Worm (Caenorhabditis elegans) whole organism, late embryonic: ENCODE results near the gene irld-11.

ENCODE experiments used
- F13H6.1 ChIP-seq: sonication (generic microtip); optimal IDR thresholded peaks from 2 replicates; lab custom pipeline; 2016; ENCODE audit warnings: missing genetic modification characterization, missing compliant biosample characterization
- K02D7.2 ChIP-seq: sonication (generic microtip); optimal IDR thresholded peaks from 2 replicates; lab custom pipeline; 2017; ENCODE audit warnings: mild to moderate bottlenecking, missing genetic modification characterization, missing compliant biosample characterization
- K09A11.1 ChIP-seq: sonication (generic microtip); optimal IDR thresholded peaks from 2 replicates; lab custom pipeline; 2017; ENCODE audit warnings: antibody characterized with exemption, mild to moderate bottlenecking, missing genetic modification characterization, missing compliant biosample characterization; ENCODE audit not compliant: insufficient read depth
- T23F11.4 ChIP-seq: fragments of 200-800 bp; sonication (Bioruptor generic); optimal IDR thresholded peaks from 2 replicates; lab custom pipeline; 2018; ENCODE audit warnings: mild to moderate bottlenecking, missing genetic modification characterization, missing compliant biosample characterization
- ahr-1 ChIP-seq: sonication (generic microtip); optimal IDR thresholded peaks from 2 replicates; lab custom pipeline; 2016; ENCODE audit warnings: missing genetic modification characterization, missing compliant biosample characterization
- ama-1 ChIP-seq: fragments of 150-350 bp; optimal IDR thresholded peaks from 2 replicates; lab custom pipeline; 2014
- ceh-14 ChIP-seq: sonication (generic microtip); optimal IDR thresholded peaks from 2 replicates; lab custom pipeline; 2016; ENCODE audit warnings: missing genotype, missing genetic modification characterization, missing compliant biosample characterization
- ceh-18 ChIP-seq: sonication (generic microtip); optimal IDR thresholded peaks from 2 replicates; lab custom pipeline; 2016; ENCODE audit warnings: missing genetic modification characterization, missing compliant biosample characterization
- ceh-19 ChIP-seq: fragments of 200-800 bp; sonication (Bioruptor generic); optimal IDR thresholded peaks from 2 replicates; lab custom pipeline; 2018; ENCODE audit warnings: mild to moderate bottlenecking, missing genetic modification characterization, missing compliant biosample characterization
- ceh-45 ChIP-seq: fragments of 200-800 bp; sonication (Bioruptor generic); IDR thresholded peaks from 2 replicates; pipeline ENCODE4 v1.3.6; 2022; ENCODE audit warnings: missing genetic modification reagents, missing genetic modification characterization, missing compliant biosample characterization
- ceh-48 ChIP-seq: sonication (generic microtip); optimal IDR thresholded peaks from 2 replicates; lab custom pipeline; 2016; ENCODE audit warnings: missing genetic modification characterization, inconsistent platforms, missing compliant biosample characterization
- ceh-9 ChIP-seq: sonication (generic microtip); optimal IDR thresholded peaks from 2 replicates; lab custom pipeline; 2016; ENCODE audit warnings: mild to moderate bottlenecking, missing genetic modification characterization, inconsistent platforms, missing compliant biosample characterization
- elt-2 ChIP-seq: sonication (generic microtip); optimal IDR thresholded peaks from 2 replicates; lab custom pipeline; 2016; ENCODE audit warnings: missing genetic modification reagents, missing genetic modification characterization, missing compliant biosample characterization
- ets-4 ChIP-seq: sonication (generic microtip); optimal IDR thresholded peaks from 2 replicates; lab custom pipeline; 2016; ENCODE audit warnings: missing genetic modification characterization, missing compliant biosample characterization
- eyg-1 ChIP-seq: sonication (generic microtip); optimal IDR thresholded peaks from 2 replicates; lab custom pipeline; 2016; ENCODE audit warnings: missing genotype, missing genetic modification characterization, missing compliant biosample characterization
- fax-1 ChIP-seq: sonication (generic microtip); optimal IDR thresholded peaks from 2 replicates; lab custom pipeline; 2016; ENCODE audit warnings: missing genotype, missing genetic modification characterization, missing compliant biosample characterization
- fkh-10 ChIP-seq: fragments of 150-350 bp; optimal IDR thresholded peaks from 2 replicates; lab custom pipeline; 2014; ENCODE audit warnings: missing biosample characterization, missing genetic modification reagents, missing genetic modification characterization
- hlh-15 ChIP-seq: sonication (generic microtip); optimal IDR thresholded peaks from 2 replicates; lab custom pipeline; 2016; ENCODE audit warnings: missing genetic modification characterization, missing compliant biosample characterization
- hlh-6 ChIP-seq: sonication (generic microtip); optimal IDR thresholded peaks from 2 replicates; lab custom pipeline; 2016; ENCODE audit warnings: missing genotype, missing genetic modification characterization, missing compliant biosample characterization
- hlh-8 ChIP-seq: sonication (generic microtip); optimal IDR thresholded peaks from 2 replicates; lab custom pipeline; 2016; ENCODE audit warnings: missing genotype, missing genetic modification characterization, missing compliant biosample characterization
- madf-2 ChIP-seq: sonication (generic microtip); optimal IDR thresholded peaks from 2 replicates; lab custom pipeline; 2017; ENCODE audit warnings: missing genetic modification characterization, missing compliant biosample characterization
- mec-3 ChIP-seq: sonication (generic microtip); optimal IDR thresholded peaks from 2 replicates; lab custom pipeline; 2016; ENCODE audit warnings: borderline replicate concordance, missing genetic modification characterization, missing compliant biosample characterization
- nfya-1 ChIP-seq: sonication (generic microtip); optimal IDR thresholded peaks from 2 replicates; lab custom pipeline; 2017; ENCODE audit warnings: missing genetic modification characterization, mild to moderate bottlenecking, missing compliant biosample characterization, antibody characterized with exemption, moderate library complexity
- nhr-11 ChIP-seq: fragments of 150-350 bp; optimal IDR thresholded peaks from 2 replicates; lab custom pipeline; 2014; ENCODE audit warnings: missing biosample characterization, missing genetic modification characterization
- npax-4 ChIP-seq: sonication (generic microtip); optimal IDR thresholded peaks from 2 replicates; lab custom pipeline; 2016; ENCODE audit warnings: missing genetic modification characterization, missing compliant biosample characterization
- odd-2 ChIP-seq: sonication (generic microtip); optimal IDR thresholded peaks from 2 replicates; lab custom pipeline; 2017; ENCODE audit warnings: antibody characterized with exemption, mild to moderate bottlenecking, missing genetic modification characterization, missing compliant biosample characterization
- pat-9 ChIP-seq: fragments of 200-800 bp; sonication (Bioruptor generic); optimal IDR thresholded peaks from 2 replicates; lab custom pipeline; 2018; ENCODE audit warnings: mild to moderate bottlenecking, missing genetic modification characterization, moderate library complexity, missing compliant biosample characterization
- pax-1 ChIP-seq: fragments of 150-350 bp; optimal IDR thresholded peaks from 2 replicates; lab custom pipeline; 2014; ENCODE audit warnings: missing biosample characterization, missing genetic modification characterization
- pha-4 ChIP-seq: fragments of 150-350 bp; optimal IDR thresholded peaks from 2 replicates; lab custom pipeline; 2018; ENCODE audit warnings: missing biosample characterization, missing genetic modification reagents, missing genetic modification characterization
- sdc-2 ChIP-seq: sonication (generic microtip); optimal IDR thresholded peaks from 2 replicates; lab custom pipeline; 2016; ENCODE audit warnings: missing genotype, missing genetic modification characterization, missing compliant biosample characterization
- syd-9 ChIP-seq: sonication (generic microtip); optimal IDR thresholded peaks from 2 replicates; lab custom pipeline; 2016; ENCODE audit warnings: mild to moderate bottlenecking, missing genetic modification characterization, moderate library complexity, missing compliant biosample characterization
- tbx-2 ChIP-seq: sonication (generic microtip); optimal IDR thresholded peaks from 2 replicates; lab custom pipeline; 2016; ENCODE audit warnings: missing genetic modification characterization, missing compliant biosample characterization
- tbx-7 ChIP-seq: sonication (generic microtip); optimal IDR thresholded peaks from 2 replicates; lab custom pipeline; 2016; ENCODE audit warnings: missing genotype, missing genetic modification characterization, missing compliant biosample characterization
- ttx-3 ChIP-seq: sonication (generic microtip); optimal IDR thresholded peaks from 2 replicates; lab custom pipeline; 2016; ENCODE audit warnings: missing genetic modification reagents, missing genetic modification characterization, missing compliant biosample characterization
- unc-42 ChIP-seq: sonication (generic microtip); optimal IDR thresholded peaks from 2 replicates; lab custom pipeline; 2016; ENCODE audit warnings: missing genotype, missing genetic modification characterization, missing compliant biosample characterization
- ztf-16 ChIP-seq: sonication (generic microtip); optimal IDR thresholded peaks from 2 replicates; lab custom pipeline; 2017; ENCODE audit warnings: missing genetic modification characterization, missing compliant biosample characterization

irld-11 gene

ce11 chrV:1631717-1632116, 23.2 kb upstream of the irld-11 start, which contains the start of gene irld-17:
Gene irld-17 (plus strand): TSS chrV:1632017.
- TF ChIP-seq tbx-7 = no peak
- TF ChIP-seq ets-4 (tag; lab: Kevin White, UChicago) = no peak
- TF ChIP-seq pat-9 (tag; lab: Kevin White, UChicago) = no peak
- TF ChIP-seq hlh-8 (tag; lab: Kevin White, UChicago) = no peak
- no peak for TF ChIP-seq ceh-9 (tag; lab: Kevin White, UChicago)
- TF ChIP-seq fkh-10 (GFP tag; lab: Kevin White, UChicago) = no peak
- no peak for TF ChIP-seq ztf-16 (tag; lab: Kevin White, UChicago)
- TF ChIP-seq unc-42 (tag; lab: Kevin White, UChicago) = no peak
- TF ChIP-seq pax-1 (tag; lab: Kevin White, UChicago) = no peak
- TF ChIP-seq K02D7.2 (tag; lab: Kevin White, UChicago) = no peak
- TF ChIP-seq, all 69 proteins: peak for 0

ce11 chrV:1635859-1636258, 19.1 kb upstream of the irld-11 start, which contains the start of gene str-222:
Gene str-222 (plus strand): TSS chrV:1636159.
- no peak for TF ChIP-seq T23F11.4 (GFP tag; lab: Kevin White, UChicago)
- no peak for TF ChIP-seq syd-9 (tag; lab: Kevin White, UChicago)
- no peak for TF ChIP-seq ceh-9 (tag; lab: Kevin White, UChicago)
- no peak for TF ChIP-seq ceh-45 (GFP tag; lab: Robert Waterston, UW)
- TF ChIP-seq ceh-48 (tag; lab: Kevin White, UChicago) = no peak
- TF ChIP-seq K09A11.1 (tag; lab: Kevin White, UChicago) = no peak
- no peak for TF ChIP-seq pha-4 (tag; lab: Kevin White, UChicago)
- no peak for TF ChIP-seq ama-1 (lab: Kevin White, UChicago)
- no peak for TF ChIP-seq ceh-19 (GFP tag; lab: Kevin White, UChicago)
- TF ChIP-seq ahr-1 (tag; lab: Kevin White, UChicago) = no peak
- no peak for TF ChIP-seq hlh-6 (tag; lab: Kevin White, UChicago)
- no peak for TF ChIP-seq ceh-18 (tag; lab: Kevin White, UChicago)
- TF ChIP-seq nhr-11 (tag; lab: Kevin White, UChicago) = no peak
- no peak for TF ChIP-seq npax-4 (tag; lab: Kevin White, UChicago)
- TF ChIP-seq ttx-3 (tag; lab: Kevin White, UChicago) = no peak
- TF ChIP-seq unc-42 (tag; lab: Kevin White, UChicago) = no peak
- TF ChIP-seq eyg-1 = no peak
- TF ChIP-seq fkh-10 (GFP tag; lab: Kevin White, UChicago) = no peak
- TF ChIP-seq nfya-1 (tag; lab: Kevin White, UChicago) = no peak
- TF ChIP-seq mec-3 = no peak

DNA sequence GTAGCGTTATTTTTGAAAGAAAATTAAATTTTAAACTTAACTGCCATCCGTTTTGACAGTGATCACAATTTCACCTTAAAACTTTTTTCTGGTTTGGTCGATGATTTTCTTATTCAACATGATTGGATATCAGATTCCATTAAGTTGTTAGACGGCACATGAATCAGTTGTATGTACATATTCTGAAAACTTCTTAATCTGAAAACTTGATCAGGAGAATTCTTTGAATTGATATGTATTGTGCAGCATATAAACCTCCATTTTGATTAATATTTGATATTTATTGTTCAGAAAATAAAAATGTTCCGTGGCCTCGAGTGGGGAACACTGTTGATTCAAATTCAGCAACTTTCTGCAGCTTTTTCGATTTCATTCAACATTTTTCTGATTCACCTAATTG, 14.9 kb upstream of the irld-11 start, which contains the start of gene str-221:
Gene str-221 (plus strand): TSS at position 301 of the 400 bp plus-strand sequence.
- no peak for TF ChIP-seq ceh-14
- TF ChIP-seq nhr-11 (tag; lab: Kevin White, UChicago) = no peak
- TF ChIP-seq npax-4 (tag; lab: Kevin White, UChicago) = no peak
- no peak for TF ChIP-seq odd-2 (tag; lab: Kevin White, UChicago)

DNA sequence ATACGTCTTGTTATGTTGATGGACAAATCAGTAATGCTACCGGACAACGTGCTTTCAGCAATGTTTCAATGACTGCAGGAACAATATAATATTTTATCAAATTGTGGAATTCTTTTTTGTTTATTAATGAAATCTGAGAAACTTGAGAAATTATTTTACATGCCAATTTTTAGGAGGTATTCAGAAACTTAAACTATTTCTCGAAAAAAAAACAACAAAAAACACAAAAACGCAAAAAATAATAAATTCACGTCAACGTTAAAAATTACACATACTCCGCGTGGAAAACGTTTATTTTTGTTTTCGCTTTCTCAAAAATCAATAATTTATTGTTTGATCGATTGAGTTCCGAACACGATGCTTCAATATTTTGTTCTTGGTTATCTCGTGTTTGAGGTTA, 12.7 kb upstream of the irld-11 start, which contains the start of gene Y46H3D.1:
Gene Y46H3D.1 (plus strand): TSS at position 301 of the 400 bp plus-strand sequence.
- TF ChIP-seq madf-2 (tag; lab: Kevin White, UChicago) = no peak
- no peak for TF ChIP-seq elt-2 (tag; lab: Kevin White, UChicago)
- TF ChIP-seq pat-9 (tag; lab: Kevin White, UChicago) = no peak
- TF ChIP-seq pha-4 (tag; lab: Kevin White, UChicago) = no peak
- no peak for TF ChIP-seq hlh-8 (tag; lab: Kevin White, UChicago)
- TF ChIP-seq ceh-19 (GFP tag; lab: Kevin White, UChicago) = no peak
- TF ChIP-seq F13H6.1 (tag; lab: Kevin White, UChicago) = no peak
- no peak for TF ChIP-seq fax-1 (tag; lab: Kevin White, UChicago)
- no peak for TF ChIP-seq ztf-16 (tag; lab: Kevin White, UChicago)
- TF ChIP-seq fkh-10 (GFP tag; lab: Kevin White, UChicago) = no peak
- TF ChIP-seq tbx-2 (tag; lab: Kevin White, UChicago) = no peak
- no peak for TF ChIP-seq unc-42 (tag; lab: Kevin White, UChicago)
- TF ChIP-seq hlh-15 (tag; lab: Kevin White, UChicago) = no peak
- TF ChIP-seq ceh-18 (tag; lab: Kevin White, UChicago) = no peak
- TF ChIP-seq pax-1 (tag; lab: Kevin White, UChicago) = no peak
- no peak for TF ChIP-seq sdc-2 (tag; lab: Kevin White, UChicago)
- TF ChIP-seq, all 69 proteins: peak for 0
